Worm (Caenorhabditis elegans): ENCODE measurements around the gene trmt-10C.2.

ce11 chrIII:6300297-6300696 is 45.8 kb upstream of the trmt-10C.2 start:
- no peak for TF ChIP-seq ceh-62 (tag; optimal IDR thresholded peaks at IDR 0.05)
- no peak for TF ChIP-seq R02D3.7 (tag; optimal IDR thresholded peaks at IDR 0.05)
- TF ChIP-seq Y48G9A.11 (GFP tag; IDR thresholded peaks at IDR 0.05), result no peak
- no peak for TF ChIP-seq ceh-28 (tag; optimal IDR thresholded peaks at IDR 0.05)
- TF ChIP-seq lin-39 (tag; optimal IDR thresholded peaks at IDR 0.05), result no peak
- no peak for TF ChIP-seq nhr-77 (tag; optimal IDR thresholded peaks at IDR 0.05)
- TF ChIP-seq ceh-82 (tag; optimal IDR thresholded peaks at IDR 0.05), result no peak
- no peak for TF ChIP-seq ZK546.5 (tag; optimal IDR thresholded peaks at IDR 0.05)
- no peak for TF ChIP-seq pha-4 (GFP tag; IDR thresholded peaks at IDR 0.05)
- no peak for TF ChIP-seq pha-4 (tag; optimal IDR thresholded peaks at IDR 0.05)
- TF ChIP-seq mxl-3 (GFP tag; optimal IDR thresholded peaks at IDR 0.05), result no peak
- no peak for TF ChIP-seq ztf-11 (tag; optimal IDR thresholded peaks at IDR 0.05)

Data from whole organism, L4 larva.